Fruit fly (Drosophila melanogaster): ENCODE data around the gene Ravus.

dm6 chr3R:13261706-13262105, 2.2 kb downstream of the Ravus start:
- TF ChIP-seq Atf-2 (GFP tag; optimal IDR thresholded peaks at IDR 0.05) (no peak), CG12942 (GFP tag; optimal IDR thresholded peaks at IDR 0.05) (no peak), NK7.1 (GFP tag; optimal IDR thresholded peaks at IDR 0.05) (no peak), CG17186 (GFP tag; optimal IDR thresholded peaks at IDR 0.05) (no peak), CG15479 (GFP tag; optimal IDR thresholded peaks at IDR 0.05) (no peak), CG11695 (GFP tag; IDR thresholded peaks at IDR 0.05) (no peak), Hr78 (GFP tag; optimal IDR thresholded peaks at IDR 0.05) (no peak), Scr (GFP tag; IDR thresholded peaks at IDR 0.05; ENCODE audit: partially characterized antibody) (no peak), Bteb2 (GFP tag; optimal IDR thresholded peaks at IDR 0.05) (no peak), pros (GFP tag; optimal IDR thresholded peaks at IDR 0.05) (peak; percentile 25)
